Worm (Caenorhabditis elegans) whole organism, L4/young adult: Measurements from ENCODE around the gene npp-15.

Experiments used
- W03F9.2 ChIP-seq: fragments of 150-350 bp; optimal IDR thresholded peaks from 2 replicates; lab custom pipeline; 2014; ENCODE audit warnings: missing biosample characterization, missing genetic modification characterization
- dao-5 ChIP-seq: sonication (generic microtip); optimal IDR thresholded peaks from 2 replicates; lab custom pipeline; 2016; ENCODE audit warnings: missing genotype, missing genetic modification characterization, moderate library complexity, missing compliant biosample characterization

DNA sequence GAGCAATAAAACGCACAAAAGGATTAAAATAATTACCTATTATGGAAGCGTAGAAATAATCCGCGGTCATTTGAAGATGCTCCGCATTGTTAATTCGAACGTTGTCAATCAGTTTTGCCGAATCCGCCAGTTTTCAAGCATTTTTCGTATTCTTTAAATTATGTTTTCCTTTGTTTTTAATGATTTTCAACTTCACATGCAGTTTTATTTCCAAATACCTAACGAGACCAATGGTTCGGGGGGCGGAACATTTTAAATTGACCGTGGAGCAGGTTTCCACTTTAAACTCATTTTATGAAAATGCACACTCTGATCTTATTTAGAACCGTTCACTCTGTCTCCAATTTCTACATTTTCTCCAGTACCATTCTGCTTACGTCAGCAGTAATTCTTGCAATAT, 34.1 kb upstream of the npp-15 start, which contains the start of gene ZK688.4:
- TF ChIP-seq W03F9.2 (tag; lab: Kevin White, UChicago) (no peak), dao-5 (tag; lab: Kevin White, UChicago) (no peak)
